ENCODE assay signal across 4 fruit fly cellular contexts in genomic region chr3L:14464209-14464901, dm6.
TF ChIP-seq lines count a peak whose summit lies in the region.

No protein-coding gene starts in this region.

- TF ChIP-seq CTCF in whole organism, embryonic (GFP tag; optimal IDR thresholded peaks at IDR 0.05; lab: Kevin White, UChicago) = no peak

TF ChIP-seq in whole organism, adult, 20 proteins besides CTCF, POLR2A, EP300 and RAD21:
- TF ChIP-seq Clk (GFP tag; optimal IDR thresholded peaks at IDR 0.05; lab: Kevin White, UChicago) (no peak), tj (GFP tag; optimal IDR thresholded peaks at IDR 0.05; lab: Kevin White, UChicago) (peak; percentile 8)

TF ChIP-seq in whole organism, embryonic, 481 proteins besides CTCF, POLR2A, EP300 and RAD21:
- TF ChIP-seq CG17328 (GFP tag; IDR thresholded peaks at IDR 0.05; lab: Robert Waterston, UW) (no peak), CG3726 (GFP tag; IDR thresholded peaks at IDR 0.05; lab: Robert Waterston, UW) (0 out of 3 replicates have a peak, but pooled peaks have one; percentile 29), CG16813 (GFP tag; IDR thresholded peaks at IDR 0.05; lab: Robert Waterston, UW; ENCODE audit: partially characterized antibody) (no peak)
TF ChIP-seq in whole organism, embryonic: peak in this region for 1.

TF ChIP-seq in whole organism, prepupa, 60 proteins besides CTCF, POLR2A, EP300 and RAD21 (continues in another document):
- TF ChIP-seq CG31627 (GFP tag; optimal IDR thresholded peaks at IDR 0.05; lab: Kevin White, UChicago) = no peak
- TF ChIP-seq ss (GFP tag; optimal IDR thresholded peaks at IDR 0.05; lab: Kevin White, UChicago) = peak in 1 of 2 experiments; percentile 18
- peak; percentile 54 for TF ChIP-seq fd59A (GFP tag; optimal IDR thresholded peaks at IDR 0.05; lab: Kevin White, UChicago)
- peak; percentile 46 for TF ChIP-seq CG3032 (tag; optimal IDR thresholded peaks at IDR 0.05; lab: Kevin White, UChicago)
- TF ChIP-seq Lpt (GFP tag; optimal IDR thresholded peaks at IDR 0.05; lab: Kevin White, UChicago) = no peak
- TF ChIP-seq Eip75B (GFP tag; optimal IDR thresholded peaks at IDR 0.05; lab: Kevin White, UChicago) = no peak
- TF ChIP-seq fkh (GFP tag; optimal IDR thresholded peaks at IDR 0.05; lab: Kevin White, UChicago) = no peak
- no peak for TF ChIP-seq CG7368 (GFP tag; optimal IDR thresholded peaks at IDR 0.05; lab: Kevin White, UChicago)
- no peak for TF ChIP-seq Sox102F (GFP tag; optimal IDR thresholded peaks at IDR 0.05; lab: Kevin White, UChicago)
- no peak for TF ChIP-seq CG8119 (GFP tag; IDR thresholded peaks at IDR 0.05; lab: Robert Waterston, UW)
- TF ChIP-seq net (GFP tag; optimal IDR thresholded peaks at IDR 0.05; lab: Kevin White, UChicago) = no peak
- no peak for TF ChIP-seq pdm3 (GFP tag; optimal IDR thresholded peaks at IDR 0.05; lab: Kevin White, UChicago)
- no peak for TF ChIP-seq CG15336 (GFP tag; IDR thresholded peaks at IDR 0.05; lab: Robert Waterston, UW)
- TF ChIP-seq eg (GFP tag; IDR thresholded peaks at IDR 0.05; lab: Robert Waterston, UW) = no peak
- no peak for TF ChIP-seq cyc (GFP tag; optimal IDR thresholded peaks at IDR 0.05; lab: Kevin White, UChicago)
- peak; percentile 9 for TF ChIP-seq CG10669 (GFP tag; optimal IDR thresholded peaks at IDR 0.05; lab: Kevin White, UChicago)
- peak in 1 of 2 experiments; percentile 45 for TF ChIP-seq salr (GFP tag; optimal IDR thresholded peaks at IDR 0.05; lab: Kevin White, UChicago)
- TF ChIP-seq CG11902 (GFP tag; optimal IDR thresholded peaks at IDR 0.05; lab: Kevin White, UChicago) = no peak
- peak; percentile 48 for TF ChIP-seq CG6808 (GFP tag; optimal IDR thresholded peaks at IDR 0.05; lab: Kevin White, UChicago)
- TF ChIP-seq svp (GFP tag; lab: Kevin White, UChicago) = no peak
- TF ChIP-seq Sox14 (GFP tag; optimal IDR thresholded peaks at IDR 0.05; lab: Kevin White, UChicago) = no peak
- TF ChIP-seq CG16779 (tag; optimal IDR thresholded peaks at IDR 0.05; lab: Kevin White, UChicago) = no peak
- TF ChIP-seq achi (GFP tag; optimal IDR thresholded peaks at IDR 0.05; lab: Kevin White, UChicago) = no peak
- no peak for TF ChIP-seq fd85E (GFP tag; optimal IDR thresholded peaks at IDR 0.05; lab: Kevin White, UChicago)
- no peak for TF ChIP-seq topi (GFP tag; optimal IDR thresholded peaks at IDR 0.05; lab: Kevin White, UChicago)
- no peak for TF ChIP-seq esn (GFP tag; optimal IDR thresholded peaks at IDR 0.05; lab: Kevin White, UChicago)
- TF ChIP-seq spab (GFP tag; optimal IDR thresholded peaks at IDR 0.05; lab: Kevin White, UChicago) = peak; percentile 28
- no peak for TF ChIP-seq CG6854 (GFP tag; optimal IDR thresholded peaks at IDR 0.05; lab: Kevin White, UChicago)
- TF ChIP-seq CG10631 (GFP tag; optimal IDR thresholded peaks at IDR 0.05; lab: Kevin White, UChicago) = peak; percentile 35
- TF ChIP-seq Ets96B (tag; optimal IDR thresholded peaks at IDR 0.05; lab: Kevin White, UChicago) = peak; percentile 35
- no peak for TF ChIP-seq Met (GFP tag; optimal IDR thresholded peaks at IDR 0.05; lab: Kevin White, UChicago)
- no peak for TF ChIP-seq Gug (GFP tag; IDR thresholded peaks at IDR 0.05; lab: Robert Waterston, UW)
- TF ChIP-seq vri (GFP tag; optimal IDR thresholded peaks at IDR 0.05; lab: Kevin White, UChicago) = no peak
- no peak for TF ChIP-seq CG8319 (GFP tag; optimal IDR thresholded peaks at IDR 0.05; lab: Kevin White, UChicago)
- no peak for TF ChIP-seq CG3919 (GFP tag; optimal IDR thresholded peaks at IDR 0.05; lab: Kevin White, UChicago)
- no peak for TF ChIP-seq CG11762 (GFP tag; optimal IDR thresholded peaks at IDR 0.05; lab: Kevin White, UChicago; ENCODE audit: insufficient read depth)
- no peak for TF ChIP-seq CG6276 (GFP tag; optimal IDR thresholded peaks at IDR 0.05; lab: Kevin White, UChicago)
- TF ChIP-seq Hr4 (GFP tag; optimal IDR thresholded peaks at IDR 0.05; lab: Kevin White, UChicago) = no peak
- no peak for TF ChIP-seq CG8632 (GFP tag; optimal IDR thresholded peaks at IDR 0.05; lab: Kevin White, UChicago)
- peak; percentile 12 for TF ChIP-seq OdsH (GFP tag; optimal IDR thresholded peaks at IDR 0.05; lab: Kevin White, UChicago)
- TF ChIP-seq dac (GFP tag; optimal IDR thresholded peaks at IDR 0.05; lab: Kevin White, UChicago) = no peak
- no peak for TF ChIP-seq CG4318 (GFP tag; optimal IDR thresholded peaks at IDR 0.05; lab: Kevin White, UChicago)
- TF ChIP-seq Ets21C (GFP tag; optimal IDR thresholded peaks at IDR 0.05; lab: Kevin White, UChicago) = no peak
- no peak for TF ChIP-seq acj6 (GFP tag; optimal IDR thresholded peaks at IDR 0.05; lab: Kevin White, UChicago)
- TF ChIP-seq Smox (GFP tag; optimal IDR thresholded peaks at IDR 0.05; lab: Kevin White, UChicago) = no peak

TF ChIP-seq in whole organism, pupa, 21 proteins besides CTCF, POLR2A, EP300 and RAD21:
- TF ChIP-seq CG12605 (GFP tag; IDR thresholded peaks at IDR 0.05; lab: Robert Waterston, UW) (no peak), D1 (tag; optimal IDR thresholded peaks at IDR 0.05; lab: Kevin White, UChicago) (peak; percentile 46), Snoo (tag; optimal IDR thresholded peaks at IDR 0.05; lab: Kevin White, UChicago) (no peak), CG13204 (GFP tag; optimal IDR thresholded peaks at IDR 0.05; lab: Kevin White, UChicago) (no peak), gl (tag; optimal IDR thresholded peaks at IDR 0.05; lab: Kevin White, UChicago) (no peak), CG17806 (tag; optimal IDR thresholded peaks at IDR 0.05; lab: Kevin White, UChicago) (peak; percentile 55), EcR (GFP tag; optimal IDR thresholded peaks at IDR 0.05; lab: Kevin White, UChicago) (peak; percentile 97), fd96Ca (GFP tag; IDR thresholded peaks at IDR 0.05; lab: Robert Waterston, UW) (no peak), rn (GFP tag; IDR thresholded peaks at IDR 0.05; lab: Robert Waterston, UW) (no peak), CG15710 (tag; optimal IDR thresholded peaks at IDR 0.05; lab: Kevin White, UChicago) (peak; percentile 51), CG9948 (tag; optimal IDR thresholded peaks at IDR 0.05; lab: Kevin White, UChicago) (peak; percentile 45), CG8301 (tag; optimal IDR thresholded peaks at IDR 0.05; lab: Kevin White, UChicago) (no peak), Pif1A (GFP tag; optimal IDR thresholded peaks at IDR 0.05; lab: Kevin White, UChicago) (no peak), CG14655 (GFP tag; optimal IDR thresholded peaks at IDR 0.05; lab: Kevin White, UChicago) (peak; percentile 43), CG32121 (GFP tag; IDR thresholded peaks at IDR 0.05; lab: Robert Waterston, UW) (no peak), CG34367 (tag; optimal IDR thresholded peaks at IDR 0.05; lab: Kevin White, UChicago) (peak; percentile 32), CG4496 (GFP tag; IDR thresholded peaks at IDR 0.05; lab: Robert Waterston, UW) (no peak), Ets98B (GFP tag; IDR thresholded peaks at IDR 0.05; lab: Robert Waterston, UW) (no peak), Pif1B (GFP tag; optimal IDR thresholded peaks at IDR 0.05; lab: Kevin White, UChicago) (no peak), CG8159 (tag; optimal IDR thresholded peaks at IDR 0.05; lab: Kevin White, UChicago) (peak; percentile 44), CG10348 (GFP tag; IDR thresholded peaks at IDR 0.05; lab: Robert Waterston, UW) (no peak)
